Fruit fly (Drosophila melanogaster) whole organism, prepupa: ENCODE data around the gene Ctr1A.
A peak's percentile ranks its signal among the peaks of the same experiment; 100 is the strongest.

ENCODE experiments used
- Blimp-1 ChIP-seq: fragments of 200-800 bp; sonication (Bioruptor generic); optimal IDR thresholded peaks from 3 replicates; lab custom pipeline; 2017; ENCODE audit warnings: missing biosample characterization, missing genetic modification characterization, mild to moderate bottlenecking, moderate library complexity, missing genetic modification reagents
- CG10631 ChIP-seq: fragments of 200-800 bp; sonication (Bioruptor generic); optimal IDR thresholded peaks from 2 replicates; lab custom pipeline; 2016; ENCODE audit warnings: missing biosample characterization, missing genetic modification characterization
- CG11762 ChIP-seq: fragments of 200-800 bp; sonication (Bioruptor generic); optimal IDR thresholded peaks from 3 replicates; lab custom pipeline; 2016; ENCODE audit warnings: missing biosample characterization, missing genetic modification characterization; ENCODE audit not compliant: insufficient read depth
- CG11902 ChIP-seq: fragments of 200-800 bp; sonication (Bioruptor generic); optimal IDR thresholded peaks from 3 replicates; lab custom pipeline; 2016; ENCODE audit warnings: missing biosample characterization, missing genetic modification characterization
- CG15336 ChIP-seq: fragments of 200-800 bp; sonication (Bioruptor generic); IDR thresholded peaks from 2 replicates; pipeline ENCODE4 v1.3.6; 2022; ENCODE audit warnings: missing biosample characterization, missing genetic modification characterization
- CG1621 ChIP-seq: fragments of 200-800 bp; sonication (Bioruptor generic); optimal IDR thresholded peaks from 3 replicates; lab custom pipeline; 2018; ENCODE audit warnings: missing biosample characterization, mild to moderate bottlenecking, missing genetic modification characterization
- CG16779 ChIP-seq: fragments of 200-800 bp; sonication (Bioruptor generic); optimal IDR thresholded peaks from 3 replicates; lab custom pipeline; 2017; ENCODE audit warnings: missing biosample characterization, mild to moderate bottlenecking, missing genetic modification characterization
- CG3032 ChIP-seq: fragments of 200-800 bp; optimal IDR thresholded peaks from 2 replicates; lab custom pipeline; 2019; ENCODE audit warnings: missing biosample characterization, mild to moderate bottlenecking, missing genetic modification characterization, moderate library complexity
- CG31627 ChIP-seq: fragments of 200-800 bp; sonication (Bioruptor generic); optimal IDR thresholded peaks from 3 replicates; lab custom pipeline; 2016; ENCODE audit warnings: missing biosample characterization, missing genetic modification characterization
- CG32006 ChIP-seq: fragments of 200-800 bp; sonication (Bioruptor generic); optimal IDR thresholded peaks from 3 replicates; lab custom pipeline; 2017; ENCODE audit warnings: missing biosample characterization, mild to moderate bottlenecking, missing genetic modification characterization
- CG3919 ChIP-seq: fragments of 200-800 bp; sonication (Bioruptor generic); optimal IDR thresholded peaks from 3 replicates; lab custom pipeline; 2016; ENCODE audit warnings: missing biosample characterization, missing genetic modification characterization
- CG6163 ChIP-seq: fragments of 200-800 bp; sonication (Bioruptor generic); IDR thresholded peaks from 3 replicates; pipeline ENCODE4 v1.3.6; 2022; ENCODE audit warnings: missing biosample characterization, missing genetic modification characterization
- CG6792 ChIP-seq: fragments of 200-800 bp; sonication (Bioruptor generic); optimal IDR thresholded peaks from 3 replicates; lab custom pipeline; 2016; ENCODE audit warnings: missing biosample characterization, missing genetic modification characterization
- CG7368 ChIP-seq: fragments of 200-800 bp; sonication (Bioruptor generic); optimal IDR thresholded peaks from 3 replicates; lab custom pipeline; 2016; ENCODE audit warnings: missing biosample characterization, missing genetic modification characterization
- CG8119 ChIP-seq: fragments of 200-800 bp; sonication (Bioruptor generic); IDR thresholded peaks from 3 replicates; pipeline ENCODE4 v1.3.6; 2022; ENCODE audit warnings: missing biosample characterization, missing genetic modification characterization
- CG8319 ChIP-seq: fragments of 200-800 bp; sonication (Bioruptor generic); optimal IDR thresholded peaks from 3 replicates; lab custom pipeline; 2016; ENCODE audit warnings: missing biosample characterization, missing genetic modification characterization
- CG8632 ChIP-seq: fragments of 200-800 bp; sonication (Bioruptor generic); optimal IDR thresholded peaks from 3 replicates; lab custom pipeline; 2016; ENCODE audit warnings: missing biosample characterization, missing genetic modification characterization
- CG9139 ChIP-seq: fragments of 200-800 bp; sonication (Bioruptor generic); optimal IDR thresholded peaks from 3 replicates; lab custom pipeline; 2017; ENCODE audit warnings: missing biosample characterization, mild to moderate bottlenecking, missing genetic modification characterization
- Eip75B ChIP-seq: fragments of 200-800 bp; sonication (Bioruptor generic); optimal IDR thresholded peaks from 3 replicates; lab custom pipeline; 2016; ENCODE audit warnings: missing biosample characterization, missing genetic modification characterization
- Eip78C ChIP-seq: fragments of 200-800 bp; sonication (Bioruptor generic); peaks from one replicate; lab custom pipeline; 2016; ENCODE audit warnings: missing biosample characterization, missing genetic modification characterization
- Ets96B ChIP-seq: fragments of 200-800 bp; optimal IDR thresholded peaks from 2 replicates; lab custom pipeline; 2019; ENCODE audit warnings: missing biosample characterization, mild to moderate bottlenecking, missing genetic modification characterization, moderate library complexity
- Gug ChIP-seq: fragments of 200-800 bp; sonication (Bioruptor generic); IDR thresholded peaks from 2 replicates; pipeline ENCODE4 v1.3.6; 2022; ENCODE audit warnings: missing biosample characterization, missing genetic modification characterization
- Hr38 ChIP-seq: sonication (Bioruptor generic); optimal IDR thresholded peaks from 2 replicates; lab custom pipeline; 2016; ENCODE audit warnings: missing biosample characterization, missing genetic modification characterization
- Hr39 ChIP-seq: fragments of 200-800 bp; sonication (Bioruptor generic); optimal IDR thresholded peaks from 2 replicates; lab custom pipeline; 2016; ENCODE audit warnings: missing biosample characterization, missing genetic modification characterization
- Hr4 ChIP-seq: fragments of 200-800 bp; sonication (Bioruptor generic); optimal IDR thresholded peaks from 3 replicates; lab custom pipeline; 2016; ENCODE audit warnings: missing biosample characterization, missing genetic modification characterization
- Lpt ChIP-seq: fragments of 200-800 bp; sonication (Bioruptor generic); optimal IDR thresholded peaks from 3 replicates; lab custom pipeline; 2016; ENCODE audit warnings: missing biosample characterization, missing genetic modification characterization
- OdsH ChIP-seq: fragments of 200-800 bp; sonication (Bioruptor generic); optimal IDR thresholded peaks from 3 replicates; lab custom pipeline; 2016; ENCODE audit warnings: missing biosample characterization, missing genetic modification characterization
- Smox ChIP-seq: fragments of 200-800 bp; sonication (Bioruptor generic); optimal IDR thresholded peaks from 3 replicates; lab custom pipeline; 2016; ENCODE audit warnings: missing biosample characterization, missing genetic modification characterization
- Sox102F ChIP-seq: fragments of 200-800 bp; sonication (Bioruptor generic); optimal IDR thresholded peaks from 2 replicates; lab custom pipeline; 2016; ENCODE audit warnings: missing biosample characterization, mild to moderate bottlenecking, missing genetic modification characterization
- Sox14 ChIP-seq: fragments of 200-800 bp; sonication (Bioruptor generic); optimal IDR thresholded peaks from 3 replicates; lab custom pipeline; 2016; ENCODE audit warnings: missing biosample characterization, missing genetic modification characterization
- Sox15 ChIP-seq: fragments of 200-800 bp; sonication (Bioruptor generic); optimal IDR thresholded peaks from 3 replicates; lab custom pipeline; 2016; ENCODE audit warnings: missing biosample characterization, missing genetic modification characterization
- achi ChIP-seq: fragments of 200-800 bp; sonication (Bioruptor generic); optimal IDR thresholded peaks from 3 replicates; lab custom pipeline; 2016; ENCODE audit warnings: missing biosample characterization, missing genetic modification characterization
- acj6 ChIP-seq: fragments of 200-800 bp; sonication (Bioruptor generic); optimal IDR thresholded peaks from 3 replicates; lab custom pipeline; 2016; ENCODE audit warnings: missing biosample characterization, missing genetic modification characterization
- cyc ChIP-seq: fragments of 200-800 bp; sonication (Bioruptor generic); optimal IDR thresholded peaks from 3 replicates; lab custom pipeline; 2016; ENCODE audit warnings: missing biosample characterization, missing genetic modification characterization
- dsx ChIP-seq: fragments of 200-800 bp; optimal IDR thresholded peaks from 3 replicates; lab custom pipeline; 2019; ENCODE audit warnings: missing biosample characterization, mild to moderate bottlenecking, missing genetic modification characterization, moderate library complexity; ENCODE audit not compliant: poor library complexity, severe bottlenecking
- eg ChIP-seq: fragments of 200-800 bp; sonication (Bioruptor generic); IDR thresholded peaks from 3 replicates; pipeline ENCODE4 v1.3.6; 2022; ENCODE audit warnings: missing biosample characterization, missing genetic modification characterization
- fkh ChIP-seq: fragments of 200-800 bp; sonication (Bioruptor generic); optimal IDR thresholded peaks from 3 replicates; lab custom pipeline; 2017; ENCODE audit warnings: missing biosample characterization, mild to moderate bottlenecking, missing genetic modification characterization, moderate library complexity
- lz ChIP-seq: fragments of 200-800 bp; sonication (Bioruptor generic); optimal IDR thresholded peaks from 3 replicates; lab custom pipeline; 2016; ENCODE audit warnings: missing biosample characterization, missing genetic modification characterization
- ss ChIP-seq, 2 experiments: fragments of 200-800 bp; sonication (Bioruptor generic); optimal IDR thresholded peaks; 2 replicates in 1 of 2; 3 replicates in 1 of 2; lab custom pipeline; 2017 to 2018; ENCODE audit warnings: mild to moderate bottlenecking in 2 of 2, missing biosample characterization in 2 of 2, missing genetic modification characterization in 2 of 2, moderate library complexity in 1 of 2
- svp ChIP-seq: fragments of 200-800 bp; sonication (Bioruptor generic); peaks from one replicate; lab custom pipeline; 2016; ENCODE audit warnings: missing biosample characterization, missing genetic modification characterization
- topi ChIP-seq: fragments of 200-800 bp; sonication (Bioruptor generic); optimal IDR thresholded peaks from 3 replicates; lab custom pipeline; 2016; ENCODE audit warnings: missing biosample characterization, missing genetic modification characterization
- vri ChIP-seq: fragments of 200-800 bp; sonication (Bioruptor generic); optimal IDR thresholded peaks from 3 replicates; lab custom pipeline; 2016; ENCODE audit warnings: missing biosample characterization, mild to moderate bottlenecking, missing genetic modification characterization

Gene Ctr1A

dm6 chrX:6624006-6624745 lies 37.3 kb upstream of the Ctr1A start (continued):
- TF ChIP-seq CG8632 (GFP tag; lab: Kevin White, UChicago) (peak; percentile 38), CG8319 (no peak), CG31627 (GFP tag; lab: Kevin White, UChicago) (peak; percentile 46), Sox14 (peak; percentile 64), CG3919 (GFP tag; lab: Kevin White, UChicago) (peak; percentile 72), CG10631 (GFP tag; lab: Kevin White, UChicago) (peak; percentile 72), Hr38 (GFP tag; lab: Kevin White, UChicago) (no peak), Sox102F (peak; percentile 46), vri (GFP tag; lab: Kevin White, UChicago) (peak; percentile 69), OdsH (GFP tag; lab: Kevin White, UChicago) (peak; percentile 55), CG9139 (GFP tag; lab: Kevin White, UChicago) (no peak), CG11902 (GFP tag; lab: Kevin White, UChicago) (peak; percentile 17), fkh (GFP tag; lab: Kevin White, UChicago) (no peak), CG11762 (GFP tag; lab: Kevin White, UChicago) (no peak), CG32006 (peak; percentile 56), Sox15 (GFP tag; lab: Kevin White, UChicago) (peak; percentile 1)

dm6 chrX:6624977-6625591 lies 36.4 kb upstream of the Ctr1A start:
- TF ChIP-seq CG6163 (GFP tag; lab: Robert Waterston, UW) = no peak
- TF ChIP-seq CG32006 = peak; percentile 24
- TF ChIP-seq Gug (GFP tag; lab: Robert Waterston, UW) = no peak
- no peak for TF ChIP-seq Hr39 (GFP tag; lab: Kevin White, UChicago)
- TF ChIP-seq Eip78C (GFP tag; lab: Kevin White, UChicago) = peak; percentile 69
- TF ChIP-seq fkh (GFP tag; lab: Kevin White, UChicago) = peak; percentile 4
- TF ChIP-seq CG1621 (tag; lab: Kevin White, UChicago) = no peak
- TF ChIP-seq Hr4 (GFP tag; lab: Kevin White, UChicago) = peak; percentile 1
- TF ChIP-seq CG10631 (GFP tag; lab: Kevin White, UChicago) = peak; percentile 14
- TF ChIP-seq Sox15 (GFP tag; lab: Kevin White, UChicago) = no peak
- TF ChIP-seq topi = peak; percentile 9
- TF ChIP-seq Sox14 = no peak
- 0 out of 3 replicates have a peak, but pooled peaks have one; percentile 22 for TF ChIP-seq eg (GFP tag; lab: Robert Waterston, UW)
- 0 out of 2 replicates have a peak, but pooled peaks have one; percentile 8 for TF ChIP-seq CG15336 (GFP tag; lab: Robert Waterston, UW)
- no peak for TF ChIP-seq achi (GFP tag; lab: Kevin White, UChicago)

- TF ChIP-seq Hr38 (GFP tag; lab: Kevin White, UChicago) (no peak), CG31627 (GFP tag; lab: Kevin White, UChicago) (no peak), OdsH (GFP tag; lab: Kevin White, UChicago) (no peak), Gug (GFP tag; lab: Robert Waterston, UW) (peak; percentile 35), CG10631 (GFP tag; lab: Kevin White, UChicago) (no peak), eg (GFP tag; lab: Robert Waterston, UW) (peak; percentile 85), Ets96B (tag; lab: Kevin White, UChicago) (no peak), Hr39 (GFP tag; lab: Kevin White, UChicago) (no peak), Smox (no peak), Sox102F (no peak), CG3032 (tag; lab: Kevin White, UChicago) (peak; percentile 14), dsx (GFP tag; lab: Kevin White, UChicago) (peak; percentile 55), Eip78C (GFP tag; lab: Kevin White, UChicago) (peak; percentile 47), achi (GFP tag; lab: Kevin White, UChicago) (peak; percentile 29), CG6792 (no peak), CG8119 (GFP tag; lab: Robert Waterston, UW) (peak; percentile 91), CG1621 (tag; lab: Kevin White, UChicago) (peak; percentile 27), Lpt (GFP tag; lab: Kevin White, UChicago) (peak; percentile 73), lz (GFP tag; lab: Kevin White, UChicago) (no peak), svp (no peak), Eip75B (GFP tag; lab: Kevin White, UChicago) (peak; percentile 22), Sox14 (peak; percentile 6), Blimp-1 (no peak), CG7368 (GFP tag; lab: Kevin White, UChicago) (no peak), acj6 (GFP tag; lab: Kevin White, UChicago) (peak; percentile 0), fkh (GFP tag; lab: Kevin White, UChicago) (no peak), vri (GFP tag; lab: Kevin White, UChicago) (no peak), CG9139 (GFP tag; lab: Kevin White, UChicago) (peak; percentile 57), CG16779 (tag; lab: Kevin White, UChicago) (peak; percentile 55), ss (GFP tag; optimal IDR thresholded peaks at IDR 0.05; lab: Kevin White, UChicago) (peak; percentile 68 to 71), CG11902 (GFP tag; lab: Kevin White, UChicago) (no peak), cyc (no peak)
Observed at dm6 chrX:6631885-6632284, 29.6 kb upstream of the Ctr1A start.
